Fruit fly (Drosophila melanogaster): ENCODE results near the gene CG31344.

- TF ChIP-seq EcR (GFP tag; optimal IDR thresholded peaks at IDR 0.05) (no peak), CG8478 (optimal IDR thresholded peaks at IDR 0.05) (no peak), psq (optimal IDR thresholded peaks at IDR 0.05) (no peak), pan (optimal IDR thresholded peaks at IDR 0.05) (no peak), usp (GFP tag; optimal IDR thresholded peaks at IDR 0.05) (no peak), Dll (optimal IDR thresholded peaks at IDR 0.05) (no peak)
These were observed 38.8 kb upstream of the CG31344 start for dm6 chr3R:15263946-15264345.
